Fruit fly (Drosophila melanogaster) whole organism, wandering third instar larva: Measurements from ENCODE around the gene CG15543.

Experiments used
- Abd-B ChIP-seq: fragments of >200 bp; optimal IDR thresholded peaks from 2 replicates; lab custom pipeline; 2017; ENCODE audit warnings: missing biosample characterization, missing genetic modification characterization
- CG32264 ChIP-seq: fragments of 200-800 bp; sonication (Bioruptor generic); optimal IDR thresholded peaks from 2 replicates; lab custom pipeline; 2016; ENCODE audit warnings: missing biosample characterization, missing genetic modification characterization
- CG9705 ChIP-seq: fragments of 200-800 bp; sonication (Bioruptor generic); optimal IDR thresholded peaks from 2 replicates; lab custom pipeline; 2018; ENCODE audit warnings: missing biosample characterization, mild to moderate bottlenecking, missing genetic modification characterization
- CrebA ChIP-seq: fragments of 200-800 bp; sonication (Bioruptor generic); optimal IDR thresholded peaks from 2 replicates; lab custom pipeline; 2016; ENCODE audit warnings: missing biosample characterization, mild to moderate bottlenecking, missing genetic modification characterization, borderline replicate concordance
- Dfd ChIP-seq: fragments of >200 bp; optimal IDR thresholded peaks from 2 replicates; lab custom pipeline; 2017; ENCODE audit warnings: missing biosample characterization, missing genetic modification characterization
- Dif ChIP-seq: fragments of 200-275, 200-300 bp; sonication (Bioruptor generic); optimal IDR thresholded peaks from 2 replicates; lab custom pipeline; 2018; ENCODE audit warnings: missing biosample characterization, missing genetic modification characterization; ENCODE audit not compliant: partially characterized antibody
- GATAd ChIP-seq: sonication (Bioruptor generic); optimal IDR thresholded peaks from 2 replicates; lab custom pipeline; 2016; ENCODE audit warnings: missing biosample characterization, missing genetic modification characterization
- HLH106 ChIP-seq: fragments of 200-800 bp; optimal IDR thresholded peaks from 3 replicates; lab custom pipeline; 2019; ENCODE audit warnings: missing biosample characterization, mild to moderate bottlenecking, missing genetic modification characterization, moderate library complexity
- Hnf4 ChIP-seq: fragments of 200-800 bp; sonication (Bioruptor generic); optimal IDR thresholded peaks from 2 replicates; lab custom pipeline; 2016; ENCODE audit warnings: missing biosample characterization, mild to moderate bottlenecking, missing genetic modification characterization
- Hr83 ChIP-seq: fragments of 200-300 bp; sonication (Bioruptor generic); optimal IDR thresholded peaks from 2 replicates; lab custom pipeline; 2016; ENCODE audit warnings: missing biosample characterization, mild to moderate bottlenecking, missing genetic modification characterization, moderate library complexity; ENCODE audit not compliant: poor library complexity, severe bottlenecking
- Jra ChIP-seq: sonication (Bioruptor generic); optimal IDR thresholded peaks from 2 replicates; lab custom pipeline; 2016; ENCODE audit warnings: missing biosample characterization, missing genetic modification characterization
- Myc ChIP-seq: fragments of >200 bp; optimal IDR thresholded peaks from 2 replicates; lab custom pipeline; 2017
- N ChIP-seq: fragments of >200 bp; optimal IDR thresholded peaks from 2 replicates; lab custom pipeline; 2018; ENCODE audit warnings: missing biosample characterization, missing external identifiers, missing genetic modification characterization
- OdsH ChIP-seq: fragments of 200-800 bp; sonication (Bioruptor generic); optimal IDR thresholded peaks from 2 replicates; lab custom pipeline; 2016; ENCODE audit warnings: missing biosample characterization, mild to moderate bottlenecking, missing genetic modification characterization
- Rel ChIP-seq, 2 experiments: fragments of 200-800 bp; sonication (Bioruptor generic) in 1 of 2; optimal IDR thresholded peaks; 2 replicates in 1 of 2; 3 replicates in 1 of 2; lab custom pipeline; 2016 to 2019; ENCODE audit warnings: mild to moderate bottlenecking in 2 of 2, missing biosample characterization in 2 of 2, missing genetic modification characterization in 2 of 2, moderate library complexity in 1 of 2
- Vsx2 ChIP-seq: fragments of 200-300, 225-300 bp; sonication (Bioruptor generic); optimal IDR thresholded peaks from 2 replicates; lab custom pipeline; 2018; ENCODE audit warnings: missing biosample characterization, missing genetic modification characterization; ENCODE audit not compliant: partially characterized antibody
- br ChIP-seq: fragments of 200-800 bp; sonication (Bioruptor generic); optimal IDR thresholded peaks from 2 replicates; lab custom pipeline; 2016; ENCODE audit warnings: missing biosample characterization, missing genetic modification characterization
- brk ChIP-seq: fragments of 200-800 bp; sonication (Bioruptor generic); optimal IDR thresholded peaks from 2 replicates; lab custom pipeline; 2016; ENCODE audit warnings: missing biosample characterization, mild to moderate bottlenecking, missing genetic modification characterization
- dl ChIP-seq, 2 experiments: fragments of 175-275, 200-275 bp in 1 of 2; fragments of 200-275 bp in 1 of 2; sonication (Bioruptor generic); optimal IDR thresholded peaks; lab custom pipeline; 2018; ENCODE audit warnings: mild to moderate bottlenecking in 2 of 2, missing biosample characterization in 2 of 2, missing genetic modification characterization in 2 of 2, moderate library complexity in 2 of 2; ENCODE audit not compliant: partially characterized antibody in 2 of 2, insufficient read depth in 1 of 2
- dmrt93B ChIP-seq: fragments of 200-800 bp; sonication (Bioruptor generic); optimal IDR thresholded peaks from 2 replicates; lab custom pipeline; 2018; ENCODE audit warnings: missing biosample characterization, mild to moderate bottlenecking, missing genetic modification characterization
- dsf ChIP-seq: sonication (Bioruptor generic); optimal IDR thresholded peaks from 2 replicates; lab custom pipeline; 2016; ENCODE audit warnings: missing biosample characterization, missing genetic modification characterization, borderline replicate concordance
- ey ChIP-seq: fragments of 200-800 bp; sonication (Bioruptor generic); optimal IDR thresholded peaks from 2 replicates; lab custom pipeline; 2016; ENCODE audit warnings: missing biosample characterization, missing genetic modification characterization
- foxo ChIP-seq, 2 experiments: fragments of 200-800 bp; sonication (Bioruptor generic); optimal IDR thresholded peaks; 2 replicates in 1 of 2; 3 replicates in 1 of 2; lab custom pipeline; 2016 to 2017; ENCODE audit warnings: missing biosample characterization in 2 of 2, missing genetic modification characterization in 2 of 2
- fru ChIP-seq: fragments of 200-800 bp; sonication (Bioruptor generic); optimal IDR thresholded peaks from 3 replicates; lab custom pipeline; 2016; ENCODE audit warnings: missing biosample characterization, mild to moderate bottlenecking, missing genetic modification characterization
- h ChIP-seq: fragments of 200-800 bp; sonication (Bioruptor generic); optimal IDR thresholded peaks from 3 replicates; lab custom pipeline; 2016; ENCODE audit warnings: missing biosample characterization, mild to moderate bottlenecking, missing genetic modification characterization
- lola ChIP-seq: fragments of >200 bp; optimal IDR thresholded peaks from 2 replicates; lab custom pipeline; 2017; ENCODE audit warnings: missing biosample characterization, missing genetic modification characterization
- psq ChIP-seq: fragments of 200-800 bp; sonication (Bioruptor generic); optimal IDR thresholded peaks from 3 replicates; lab custom pipeline; 2017; ENCODE audit warnings: missing biosample characterization, mild to moderate bottlenecking, missing genetic modification characterization, moderate library complexity
- sage ChIP-seq: fragments of 200-800 bp; sonication (Bioruptor generic); optimal IDR thresholded peaks from 2 replicates; lab custom pipeline; 2016; ENCODE audit warnings: missing biosample characterization, mild to moderate bottlenecking, missing genetic modification characterization
- sv ChIP-seq: fragments of 200-800 bp; sonication (Bioruptor generic); optimal IDR thresholded peaks from 3 replicates; lab custom pipeline; 2016; ENCODE audit warnings: missing biosample characterization, missing genetic modification characterization
- tai ChIP-seq: sonication (Bioruptor generic); optimal IDR thresholded peaks from 2 replicates; lab custom pipeline; 2016; ENCODE audit warnings: missing biosample characterization, missing genetic modification characterization
- usp ChIP-seq: fragments of >200 bp; optimal IDR thresholded peaks from 2 replicates; lab custom pipeline; 2017; ENCODE audit warnings: missing biosample characterization, missing genetic modification characterization
- woc ChIP-seq: sonication (Bioruptor generic); optimal IDR thresholded peaks from 2 replicates; lab custom pipeline; 2016; ENCODE audit warnings: missing biosample characterization, mild to moderate bottlenecking, missing genetic modification characterization

CG15543 gene

DNA sequence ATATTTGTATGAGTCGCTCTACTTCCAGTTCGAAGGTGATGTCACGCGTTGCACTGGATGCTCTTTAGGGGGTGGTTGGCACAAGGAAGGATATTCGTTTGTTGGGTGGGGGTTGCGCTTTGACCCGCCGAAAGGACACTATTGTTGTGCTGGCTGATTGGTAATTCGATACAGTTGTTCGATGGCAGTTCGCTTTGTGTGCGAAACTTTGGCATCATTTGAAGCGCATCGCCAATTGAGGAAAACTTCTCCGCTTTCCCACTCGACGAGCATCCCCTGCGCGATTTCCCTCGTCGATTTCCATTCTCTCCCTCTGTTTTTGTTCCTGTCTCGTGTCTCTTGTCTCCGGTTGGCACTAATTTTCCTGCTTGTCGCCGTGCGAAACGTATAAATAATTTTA is 32.2 kb upstream of the CG15543 start:
- TF ChIP-seq GATAd (no peak), CG32264 (GFP tag; lab: Kevin White, UChicago) (no peak), Myc (lab: Kevin White, UChicago) (no peak), psq (GFP tag; lab: Kevin White, UChicago) (no peak), fru (no peak), Dif (GFP tag; lab: Kevin White, UChicago) (no peak), CrebA (no peak), Hnf4 (GFP tag; lab: Kevin White, UChicago) (no peak), br (GFP tag; lab: Kevin White, UChicago) (no peak)

DNA sequence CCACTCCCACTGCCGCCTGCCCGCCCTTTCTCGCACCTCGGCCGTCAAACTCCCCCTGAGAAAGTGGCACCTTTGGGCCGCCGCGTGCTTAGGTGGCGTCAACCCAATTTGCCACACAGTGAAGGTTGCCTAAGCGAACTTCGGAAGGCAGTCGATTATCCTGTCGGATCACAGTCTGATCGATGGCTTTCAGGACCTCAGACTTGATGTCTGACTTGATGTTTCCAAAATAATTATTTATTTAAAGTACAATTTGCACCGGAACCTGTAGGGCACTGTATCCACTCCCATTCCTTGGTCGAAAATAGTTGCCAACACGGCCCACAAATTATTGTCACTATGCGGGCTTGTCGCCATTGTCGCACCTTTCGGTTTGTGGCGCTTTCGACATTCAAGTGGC is 28.3 kb upstream of the CG15543 start:
- TF ChIP-seq foxo (GFP tag; optimal IDR thresholded peaks at IDR 0.05; lab: Kevin White, UChicago) (no peak), OdsH (GFP tag; lab: Kevin White, UChicago) (no peak), dmrt93B (GFP tag; lab: Kevin White, UChicago) (no peak), brk (GFP tag; lab: Kevin White, UChicago) (no peak), dl (GFP tag; optimal IDR thresholded peaks at IDR 0.05; lab: Kevin White, UChicago; ENCODE audit: insufficient read depth in 1 of 2, partially characterized antibody in 2 of 2) (no peak), woc (GFP tag; lab: Kevin White, UChicago) (no peak), usp (no peak)

DNA sequence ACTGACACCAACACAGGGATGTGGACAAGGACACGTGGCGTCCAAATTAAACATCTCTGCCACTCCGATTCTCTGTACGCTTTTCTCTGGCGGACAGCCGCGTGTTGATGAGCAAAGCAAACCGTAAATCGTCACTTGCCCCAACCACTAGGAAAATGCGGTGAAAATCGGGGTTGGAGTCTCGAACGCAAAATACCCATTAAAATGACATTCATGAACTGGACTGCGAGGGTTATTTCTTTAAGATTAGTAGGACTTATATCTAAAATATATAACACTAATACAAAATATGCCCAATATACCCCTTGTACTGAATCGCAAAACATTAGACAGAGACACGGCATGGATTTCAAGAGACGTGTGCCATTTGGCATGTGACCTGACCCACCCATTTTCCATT is 24.2 kb upstream of the CG15543 start:
- TF ChIP-seq tai (GFP tag; lab: Kevin White, UChicago), result no peak
- no peak for TF ChIP-seq Hnf4 (GFP tag; lab: Kevin White, UChicago)
- TF ChIP-seq sage, result no peak
- TF ChIP-seq dsf, result no peak
- no peak for TF ChIP-seq dl (GFP tag; optimal IDR thresholded peaks at IDR 0.05; lab: Kevin White, UChicago; ENCODE audit: insufficient read depth in 1 of 2, partially characterized antibody in 2 of 2)
- TF ChIP-seq Hr83 (GFP tag; lab: Kevin White, UChicago), result no peak
- no peak for TF ChIP-seq N (GFP tag; lab: Kevin White, UChicago)
- TF ChIP-seq HLH106 (tag; lab: Kevin White, UChicago), result no peak
- TF ChIP-seq br (GFP tag; lab: Kevin White, UChicago), result no peak
- TF ChIP-seq Dfd (GFP tag; lab: Kevin White, UChicago), result no peak
- no peak for TF ChIP-seq lola (GFP tag; lab: Kevin White, UChicago)

DNA sequence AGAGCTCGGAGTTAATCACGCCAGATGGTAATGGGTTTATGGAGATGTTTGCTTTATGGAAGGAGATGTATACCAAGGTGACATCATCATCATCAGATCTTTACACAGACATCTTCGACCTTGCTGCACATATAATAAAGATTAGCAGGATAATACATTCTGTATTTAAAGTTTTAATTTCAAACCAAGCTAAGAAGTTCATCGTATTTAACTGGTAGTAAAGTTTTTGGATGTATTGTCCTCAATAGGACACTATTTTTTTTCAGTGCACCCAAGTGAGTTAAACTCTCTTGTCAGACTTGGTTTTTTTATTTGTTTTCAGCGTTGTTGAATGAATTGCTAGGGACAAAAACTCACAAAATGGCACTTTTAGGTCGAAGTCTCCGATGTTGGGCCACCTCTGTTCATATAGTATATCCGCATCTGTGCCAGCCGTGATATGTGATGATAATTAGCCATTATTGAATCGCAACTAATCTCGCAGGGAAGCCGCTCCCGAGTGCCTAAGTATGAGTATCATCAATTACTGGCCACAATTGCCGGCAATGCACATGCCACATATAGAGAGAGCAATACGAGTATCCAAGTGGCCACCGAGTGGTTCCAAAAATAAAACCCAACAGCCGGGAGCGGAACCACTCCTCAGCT is 21.3 kb upstream of the CG15543 start:
- TF ChIP-seq ey (GFP tag; lab: Kevin White, UChicago), result no peak
- no peak for TF ChIP-seq h (GFP tag; lab: Kevin White, UChicago)
- TF ChIP-seq br (GFP tag; lab: Kevin White, UChicago), result no peak
- no peak for TF ChIP-seq Dfd (GFP tag; lab: Kevin White, UChicago)
- TF ChIP-seq HLH106 (tag; lab: Kevin White, UChicago), result no peak
- no peak for TF ChIP-seq Abd-B (GFP tag; lab: Kevin White, UChicago)
- TF ChIP-seq brk (GFP tag; lab: Kevin White, UChicago), result no peak
- TF ChIP-seq psq (GFP tag; lab: Kevin White, UChicago), result no peak
- TF ChIP-seq Jra, result no peak
- no peak for TF ChIP-seq usp
- TF ChIP-seq sage, result no peak
- TF ChIP-seq dsf, result no peak
- TF ChIP-seq Rel (GFP tag; optimal IDR thresholded peaks at IDR 0.05; lab: Kevin White, UChicago), result no peak
- TF ChIP-seq Rel (tag; optimal IDR thresholded peaks at IDR 0.05; lab: Kevin White, UChicago), result no peak
- TF ChIP-seq CG9705 (GFP tag; lab: Kevin White, UChicago), result no peak
- no peak for TF ChIP-seq Hnf4 (GFP tag; lab: Kevin White, UChicago)
- no peak for TF ChIP-seq sv
- no peak for TF ChIP-seq woc (GFP tag; lab: Kevin White, UChicago)

DNA sequence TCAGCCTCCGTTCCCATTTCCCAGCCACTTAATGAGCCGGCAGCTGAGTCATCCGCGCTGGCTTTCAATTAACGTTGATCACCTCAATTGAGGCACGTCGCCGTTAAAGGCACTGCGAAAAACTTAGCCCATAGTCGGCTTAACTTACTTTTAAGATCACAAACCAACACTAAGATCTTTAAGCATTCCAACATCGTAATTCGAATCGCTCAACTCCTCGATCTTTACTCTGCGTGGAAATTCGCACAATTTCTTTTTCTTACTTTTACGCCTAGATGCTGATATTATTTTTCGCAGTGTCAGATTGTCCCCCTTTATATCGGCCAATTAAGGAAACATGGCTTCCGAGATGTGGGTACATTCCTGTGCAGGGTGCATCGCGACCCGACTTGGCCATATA is 20.3 kb upstream of the CG15543 start:
- TF ChIP-seq sage (no peak), fru (no peak), Vsx2 (GFP tag; lab: Kevin White, UChicago) (no peak)
- TF ChIP-seq, all 38 proteins: peak for 0
